Fruit fly (Drosophila melanogaster) whole organism, embryonic: ENCODE results near the gene CG14196.

Source experiments
- Bgb ChIP-seq: fragments of 200-800 bp; sonication (Bioruptor generic); IDR thresholded peaks from 2 replicates; pipeline ENCODE4 v1.3.6; 2022; ENCODE audit warnings: missing biosample characterization, missing genetic modification characterization; ENCODE audit not compliant: partially characterized antibody
- CG10274 ChIP-seq: fragments of 200-800 bp; sonication (Bioruptor generic); optimal IDR thresholded peaks from 3 replicates; lab custom pipeline; 2017; ENCODE audit warnings: missing biosample characterization, mild to moderate bottlenecking, missing genetic modification characterization
- CG11247 ChIP-seq: fragments of 200-800 bp; sonication (Bioruptor generic); IDR thresholded peaks from 2 replicates; pipeline ENCODE4 v1.3.6; 2022; ENCODE audit warnings: missing biosample characterization, missing genetic modification characterization
- CG13624 ChIP-seq: fragments of 200-800 bp; sonication (Bioruptor generic); optimal IDR thresholded peaks from 2 replicates; lab custom pipeline; 2016; ENCODE audit warnings: missing biosample characterization, missing genetic modification characterization
- CG13894 ChIP-seq: fragments of 200-800 bp; sonication (Bioruptor generic); optimal IDR thresholded peaks from 3 replicates; lab custom pipeline; 2018; ENCODE audit warnings: missing biosample characterization, mild to moderate bottlenecking, missing genetic modification characterization, moderate library complexity
- CG15601 ChIP-seq: fragments of 200-800 bp; sonication (Bioruptor generic); optimal IDR thresholded peaks from 3 replicates; lab custom pipeline; 2019; ENCODE audit warnings: missing biosample characterization, mild to moderate bottlenecking, missing genetic modification characterization, moderate library complexity
- CG1603 ChIP-seq: fragments of 200-800 bp; sonication (Bioruptor generic); optimal IDR thresholded peaks from 2 replicates; lab custom pipeline; 2019; ENCODE audit warnings: missing biosample characterization, mild to moderate bottlenecking, missing genetic modification characterization, moderate library complexity
- CG17328 ChIP-seq: fragments of 200-800 bp; sonication (Bioruptor generic); IDR thresholded peaks from 2 replicates; pipeline ENCODE4 v1.3.6; 2022; ENCODE audit warnings: missing biosample characterization, missing genetic modification characterization
- CG17359 ChIP-seq: fragments of 200-800 bp; sonication (Bioruptor generic); optimal IDR thresholded peaks from 3 replicates; lab custom pipeline; 2018; ENCODE audit warnings: missing biosample characterization, mild to moderate bottlenecking, missing genetic modification characterization, moderate library complexity
- CG18011 ChIP-seq: fragments of 200-800 bp; sonication (Bioruptor generic); optimal IDR thresholded peaks from 2 replicates; lab custom pipeline; 2017; ENCODE audit warnings: missing biosample characterization, missing genetic modification characterization, mild to moderate bottlenecking, moderate library complexity, missing genotype
- CG18619 ChIP-seq: fragments of 200-800 bp; sonication (Bioruptor generic); optimal IDR thresholded peaks from 3 replicates; lab custom pipeline; 2017; ENCODE audit warnings: missing biosample characterization, mild to moderate bottlenecking, missing genetic modification characterization
- CG2116 ChIP-seq: fragments of 200-800 bp; sonication (Bioruptor generic); optimal IDR thresholded peaks from 3 replicates; lab custom pipeline; 2018; ENCODE audit warnings: missing biosample characterization, mild to moderate bottlenecking, missing genetic modification characterization
- CG3065 ChIP-seq: fragments of 200-800 bp; sonication (Bioruptor generic); optimal IDR thresholded peaks from 2 replicates; lab custom pipeline; 2016; ENCODE audit warnings: missing biosample characterization, missing genetic modification characterization
- CG6765 ChIP-seq: fragments of 200-800 bp; sonication (Bioruptor generic); optimal IDR thresholded peaks from 3 replicates; lab custom pipeline; 2017; ENCODE audit warnings: missing biosample characterization, mild to moderate bottlenecking, missing genetic modification characterization
- CG7839 ChIP-seq: fragments of 200-800 bp; sonication (Bioruptor generic); optimal IDR thresholded peaks from 3 replicates; lab custom pipeline; 2018; ENCODE audit warnings: missing biosample characterization, mild to moderate bottlenecking, missing genetic modification characterization, moderate library complexity
- CG8924 ChIP-seq: fragments of 200-800 bp; optimal IDR thresholded peaks from 3 replicates; lab custom pipeline; 2019; ENCODE audit warnings: missing biosample characterization, mild to moderate bottlenecking, missing genetic modification characterization, moderate library complexity
- CG9437 ChIP-seq: fragments of 200-800 bp; sonication (Bioruptor generic); optimal IDR thresholded peaks from 2 replicates; lab custom pipeline; 2018; ENCODE audit warnings: missing biosample characterization, mild to moderate bottlenecking, missing genetic modification characterization
- CG9797 ChIP-seq: fragments of 200-800 bp; sonication (Bioruptor generic); optimal IDR thresholded peaks from 3 replicates; lab custom pipeline; 2018; ENCODE audit warnings: missing biosample characterization, mild to moderate bottlenecking, missing genetic modification characterization
- CoRest ChIP-seq: fragments of 200-800 bp; sonication (Bioruptor generic); optimal IDR thresholded peaks from 3 replicates; lab custom pipeline; 2018; ENCODE audit warnings: missing biosample characterization, mild to moderate bottlenecking, missing genetic modification characterization, moderate library complexity
- Dip3 ChIP-seq: fragments of 200-800 bp; sonication (Bioruptor generic); optimal IDR thresholded peaks from 3 replicates; lab custom pipeline; 2016; ENCODE audit warnings: missing biosample characterization, missing genetic modification characterization
- Drgx ChIP-seq: fragments of 200-800 bp; sonication (Bioruptor generic); IDR thresholded peaks from 2 replicates; pipeline ENCODE4 v1.3.6; 2022; ENCODE audit warnings: missing biosample characterization, missing genetic modification characterization
- Hand ChIP-seq: fragments of 200-800 bp; sonication (Bioruptor generic); optimal IDR thresholded peaks from 2 replicates; lab custom pipeline; 2017; ENCODE audit warnings: mild to moderate bottlenecking, missing biosample characterization, missing genetic modification reagents, missing genetic modification characterization
- HmgD ChIP-seq: fragments of 200-800 bp; sonication (Bioruptor generic); optimal IDR thresholded peaks from 3 replicates; lab custom pipeline; 2016; ENCODE audit warnings: missing biosample characterization, missing genetic modification characterization
- Hr51 ChIP-seq, 2 experiments: fragments of 200-800 bp; sonication (Bioruptor generic); optimal IDR thresholded peaks; 2 replicates in 1 of 2; 3 replicates in 1 of 2; lab custom pipeline; 2016 to 2018; ENCODE audit warnings: missing biosample characterization in 2 of 2, missing genetic modification characterization in 2 of 2, mild to moderate bottlenecking in 1 of 2, moderate library complexity in 1 of 2
- MBD-R2 ChIP-seq: fragments of 200-800 bp; sonication (Bioruptor generic); IDR thresholded peaks from 2 replicates; pipeline ENCODE4 v1.3.6; 2022; ENCODE audit warnings: missing biosample characterization, missing genetic modification characterization
- MESR4 ChIP-seq: fragments of 200-800 bp; sonication (Bioruptor generic); optimal IDR thresholded peaks from 2 replicates; lab custom pipeline; 2018; ENCODE audit warnings: missing biosample characterization, mild to moderate bottlenecking, missing genetic modification characterization, moderate library complexity
- Med ChIP-seq: fragments of 200-800 bp; sonication (Bioruptor generic); peaks from one replicate; lab custom pipeline; 2016; ENCODE audit warnings: missing biosample characterization, missing genetic modification characterization, mild to moderate bottlenecking, inconsistent platforms, moderate library complexity
- Mrtf ChIP-seq: fragments of 200-800 bp; sonication (Bioruptor generic); IDR thresholded peaks from 3 replicates; pipeline ENCODE4 v1.3.6; 2022; ENCODE audit warnings: missing biosample characterization, missing genetic modification characterization
- Myb ChIP-seq: fragments of 200-800 bp; sonication (Bioruptor generic); optimal IDR thresholded peaks from 2 replicates; lab custom pipeline; 2016; ENCODE audit warnings: missing biosample characterization, missing genetic modification characterization
- Oli ChIP-seq: fragments of 200-800 bp; sonication (Bioruptor generic); optimal IDR thresholded peaks from 2 replicates; lab custom pipeline; 2018; ENCODE audit warnings: missing biosample characterization, mild to moderate bottlenecking, missing genetic modification characterization, moderate library complexity
- Sry-δ ChIP-seq: fragments of 200-800 bp; sonication (Bioruptor generic); optimal IDR thresholded peaks from 2 replicates; lab custom pipeline; 2016; ENCODE audit warnings: missing biosample characterization, missing genetic modification characterization
- Tbp ChIP-seq: fragments of >200 bp; optimal IDR thresholded peaks from 2 replicates; lab custom pipeline; 2018; ENCODE audit warnings: missing biosample characterization, missing genetic modification characterization
- ase ChIP-seq: fragments of 200-800 bp; sonication (Bioruptor generic); IDR thresholded peaks from 3 replicates; pipeline ENCODE4 v1.3.6; 2022; ENCODE audit warnings: missing biosample characterization, missing genetic modification characterization
- bbx ChIP-seq: fragments of 200-800 bp; sonication (Bioruptor generic); IDR thresholded peaks from 2 replicates; pipeline ENCODE4 v1.3.6; 2022; ENCODE audit warnings: missing biosample characterization, missing genetic modification characterization; ENCODE audit not compliant: partially characterized antibody
- btn ChIP-seq: fragments of 200-800 bp; sonication (Bioruptor generic); optimal IDR thresholded peaks from 2 replicates; lab custom pipeline; 2016; ENCODE audit warnings: missing biosample characterization, missing genetic modification characterization
- chn ChIP-seq: fragments of 200-800 bp; sonication (Bioruptor generic); optimal IDR thresholded peaks from 2 replicates; lab custom pipeline; 2016; ENCODE audit warnings: missing biosample characterization, missing genetic modification characterization
- ewg ChIP-seq: fragments of 200-800 bp; sonication (Bioruptor generic); optimal IDR thresholded peaks from 3 replicates; lab custom pipeline; 2017; ENCODE audit warnings: mild to moderate bottlenecking, missing biosample characterization, missing genetic modification reagents, missing genetic modification characterization
- gfzf ChIP-seq: fragments of 200-800 bp; sonication (Bioruptor generic); optimal IDR thresholded peaks from 2 replicates; lab custom pipeline; 2016; ENCODE audit warnings: missing biosample characterization, mild to moderate bottlenecking, missing genetic modification characterization, moderate library complexity
- jumu ChIP-seq: fragments of 200-800 bp; sonication (Bioruptor generic); optimal IDR thresholded peaks from 3 replicates; lab custom pipeline; 2016; ENCODE audit warnings: missing biosample characterization, missing genetic modification characterization
- nerfin-1 ChIP-seq: fragments of 200-800 bp; sonication (Bioruptor generic); optimal IDR thresholded peaks from 3 replicates; lab custom pipeline; 2019; ENCODE audit warnings: missing biosample characterization, mild to moderate bottlenecking, missing genetic modification characterization, moderate library complexity
- onecut ChIP-seq: fragments of 200-800 bp; sonication (Bioruptor generic); IDR thresholded peaks from 2 replicates; pipeline ENCODE4 v1.3.6; 2022; ENCODE audit warnings: missing biosample characterization, missing genetic modification characterization
- shn ChIP-seq: fragments of 200-800 bp; sonication (Bioruptor generic); optimal IDR thresholded peaks from 3 replicates; lab custom pipeline; 2016; ENCODE audit warnings: missing biosample characterization, missing genetic modification characterization
- sisA ChIP-seq: fragments of 200-800 bp; sonication (Bioruptor generic); IDR thresholded peaks from 2 replicates; pipeline ENCODE4 v1.3.6; 2022; ENCODE audit warnings: missing biosample characterization, missing genetic modification characterization
- slou ChIP-seq: fragments of 200-800 bp; sonication (Bioruptor generic); optimal IDR thresholded peaks from 3 replicates; lab custom pipeline; 2016; ENCODE audit warnings: missing biosample characterization, missing genetic modification characterization
- sob ChIP-seq: fragments of 200-800 bp; sonication (Bioruptor generic); IDR thresholded peaks from 2 replicates; pipeline ENCODE4 v1.3.6; 2022; ENCODE audit warnings: missing biosample characterization, missing genetic modification characterization
- vnd ChIP-seq: fragments of 200-800 bp; sonication (Bioruptor generic); IDR thresholded peaks from 3 replicates; pipeline ENCODE4 v1.3.6; 2022; ENCODE audit warnings: missing biosample characterization, missing genetic modification characterization; ENCODE audit not compliant: partially characterized antibody

Gene CG14196

dm6 chrX:19212954-19213353 is 28.7 kb downstream of the CG14196 start, which contains the start of gene Mur18B:
Mur18B (plus strand) TSS chrX:19213254.
- TF ChIP-seq Med (GFP tag; lab: Kevin White, UChicago), result peak; percentile 15
- TF ChIP-seq CG10274 (GFP tag; lab: Kevin White, UChicago), result no peak
- TF ChIP-seq, all 482 proteins: peak for 1

dm6 chrX:19211982-19212381 is 29.7 kb downstream of the CG14196 start, which contains the start of gene CG14195:
CG14195 (minus strand) TSS chrX:19212082.
- TF ChIP-seq sisA (GFP tag; lab: Robert Waterston, UW), result no peak
- no peak for TF ChIP-seq Dip3 (GFP tag; lab: Kevin White, UChicago)
- TF ChIP-seq ewg (GFP tag; lab: Kevin White, UChicago), result no peak
- TF ChIP-seq vnd (GFP tag; lab: Robert Waterston, UW), result no peak

dm6 chrX:19208014-19208413 is 33.6 kb downstream of the CG14196 start, which contains the start of gene Ulp1:
Ulp1 (minus strand) TSS chrX:19208187.
- TF ChIP-seq Mrtf (GFP tag; lab: Robert Waterston, UW), result no peak
- peak; percentile 76 for TF ChIP-seq MESR4 (GFP tag; lab: Kevin White, UChicago)
- TF ChIP-seq CG11247 (GFP tag; lab: Robert Waterston, UW), result no peak
- peak; percentile 93 for TF ChIP-seq onecut (GFP tag; lab: Robert Waterston, UW)
- TF ChIP-seq Drgx (GFP tag; lab: Robert Waterston, UW), result no peak
- no peak for TF ChIP-seq Tbp (GFP tag; lab: Kevin White, UChicago)
- no peak for TF ChIP-seq chn (GFP tag; lab: Kevin White, UChicago)
- peak; percentile 12 for TF ChIP-seq shn (GFP tag; lab: Kevin White, UChicago)
- TF ChIP-seq CG9437 (GFP tag; lab: Kevin White, UChicago), result no peak
- TF ChIP-seq slou (GFP tag; lab: Kevin White, UChicago), result peak; percentile 35
- no peak for TF ChIP-seq sisA (GFP tag; lab: Robert Waterston, UW)
- TF ChIP-seq CG13624 (GFP tag; lab: Kevin White, UChicago), result peak; percentile 43
- TF ChIP-seq CG15601 (tag; lab: Kevin White, UChicago), result no peak
- no peak for TF ChIP-seq CG7839 (tag; lab: Kevin White, UChicago)
- TF ChIP-seq CG2116, result peak; percentile 65
- no peak for TF ChIP-seq CG6765
- no peak for TF ChIP-seq ase (GFP tag; lab: Robert Waterston, UW)
- no peak for TF ChIP-seq Hand (GFP tag; lab: Kevin White, UChicago)
- peak; percentile 42 for TF ChIP-seq sob (GFP tag; lab: Robert Waterston, UW)
- no peak for TF ChIP-seq Oli (tag; lab: Kevin White, UChicago)
- no peak for TF ChIP-seq btn (GFP tag; lab: Kevin White, UChicago)
- TF ChIP-seq CG9797 (GFP tag; lab: Kevin White, UChicago), result peak; percentile 80
- TF ChIP-seq CoRest (tag; lab: Kevin White, UChicago), result peak; percentile 48
- TF ChIP-seq jumu (GFP tag; lab: Kevin White, UChicago), result peak; percentile 32
- TF ChIP-seq gfzf (GFP tag; lab: Kevin White, UChicago), result peak; percentile 94
- TF ChIP-seq CG18011 (GFP tag; lab: Kevin White, UChicago), result peak; percentile 98
- peak; percentile 23 for TF ChIP-seq nerfin-1 (tag; lab: Kevin White, UChicago)
- peak; percentile 92 for TF ChIP-seq Myb (GFP tag; lab: Kevin White, UChicago)
- TF ChIP-seq CG8924 (tag; lab: Kevin White, UChicago), result peak; percentile 5
- peak; percentile 78 for TF ChIP-seq CG1603
- no peak for TF ChIP-seq CG18619 (GFP tag; lab: Kevin White, UChicago)
- TF ChIP-seq MBD-R2 (GFP tag; lab: Robert Waterston, UW), result peak; percentile 95
- peak; percentile 39 for TF ChIP-seq CG13894 (tag; lab: Kevin White, UChicago)
- TF ChIP-seq Bgb (GFP tag; lab: Robert Waterston, UW), result peak; percentile 55
- TF ChIP-seq CG17359 (tag; lab: Kevin White, UChicago), result peak; percentile 56
- TF ChIP-seq Hr51 (GFP tag; optimal IDR thresholded peaks at IDR 0.05; lab: Kevin White, UChicago), result peak in 1 of 2 experiments; percentile 14
- no peak for TF ChIP-seq CG3065 (GFP tag; lab: Kevin White, UChicago)
- peak; percentile 57 for TF ChIP-seq HmgD (GFP tag; lab: Kevin White, UChicago)
- no peak for TF ChIP-seq CG17328 (GFP tag; lab: Robert Waterston, UW)
- TF ChIP-seq bbx (GFP tag; lab: Robert Waterston, UW), result peak; percentile 45
- peak; percentile 69 for TF ChIP-seq Sry-δ (GFP tag; lab: Kevin White, UChicago)
